Worm (Caenorhabditis elegans) whole organism, L3 larva: ENCODE data around the gene tasp-1.

ENCODE experiments used
- R02D3.7 ChIP-seq: fragments of 150-350 bp; optimal IDR thresholded peaks from 2 replicates; lab custom pipeline; 2014; ENCODE audit warnings: missing biosample characterization, missing genetic modification characterization
- ZK546.5 ChIP-seq: sonication (generic microtip); optimal IDR thresholded peaks from 2 replicates; lab custom pipeline; 2017; ENCODE audit warnings: missing biosample characterization, missing genetic modification characterization
- aly-2 ChIP-seq: fragments of 150-350 bp; optimal IDR thresholded peaks from 2 replicates; lab custom pipeline; 2014; ENCODE audit warnings: missing biosample characterization, missing genetic modification characterization
- ama-1 ChIP-seq: fragments of 150-350 bp; optimal IDR thresholded peaks from 2 replicates; lab custom pipeline; 2018
- ceh-16 ChIP-seq: sonication (generic microtip); optimal IDR thresholded peaks from 2 replicates; lab custom pipeline; 2017; ENCODE audit warnings: missing biosample characterization, missing genetic modification characterization
- ceh-28 ChIP-seq: fragments of 150-350 bp; optimal IDR thresholded peaks from 2 replicates; lab custom pipeline; 2014; ENCODE audit warnings: missing biosample characterization, missing genetic modification reagents, missing genetic modification characterization
- ceh-82 ChIP-seq: fragments of 150-350 bp; optimal IDR thresholded peaks from 2 replicates; lab custom pipeline; 2014; ENCODE audit warnings: missing biosample characterization, missing genetic modification characterization
- daf-12 ChIP-seq: fragments of 150-350 bp; optimal IDR thresholded peaks from 2 replicates; lab custom pipeline; 2014; ENCODE audit warnings: missing biosample characterization, missing genetic modification reagents, missing genetic modification characterization
- egl-27 ChIP-seq: sonication (generic microtip); optimal IDR thresholded peaks from 4 replicates; lab custom pipeline; 2017; ENCODE audit warnings: missing biosample characterization, missing genetic modification reagents, missing genetic modification characterization
- elt-1 ChIP-seq: fragments of 150-350 bp; optimal IDR thresholded peaks from 2 replicates; lab custom pipeline; 2014; ENCODE audit warnings: missing biosample characterization, missing genetic modification characterization
- elt-2 ChIP-seq: sonication (generic microtip); optimal IDR thresholded peaks from 2 replicates; lab custom pipeline; 2016; ENCODE audit warnings: missing genetic modification reagents, mild to moderate bottlenecking, missing genetic modification characterization, missing compliant biosample characterization
- elt-3 ChIP-seq, 3 experiments: fragments of 150-350 bp in 1 of 3; sonication (generic microtip) in 2 of 3; optimal IDR thresholded peaks; 2 replicates in 2 of 3; 4 replicates in 1 of 3; lab custom pipeline; 2014 to 2017; ENCODE audit warnings: missing biosample characterization in 3 of 3, missing genetic modification characterization in 3 of 3
- eor-1 ChIP-seq, 2 experiments: fragments of 150-350 bp; optimal IDR thresholded peaks; 2 replicates each; lab custom pipeline; 2014 to 2018; ENCODE audit warnings: missing biosample characterization in 2 of 2, missing genetic modification characterization in 2 of 2
- fkh-2 ChIP-seq: fragments of 150-350 bp; optimal IDR thresholded peaks from 2 replicates; lab custom pipeline; 2014; ENCODE audit warnings: missing biosample characterization, missing genetic modification reagents, missing genetic modification characterization
- hmg-11 ChIP-seq: sonication (generic microtip); optimal IDR thresholded peaks from 2 replicates; lab custom pipeline; 2016; ENCODE audit warnings: missing genetic modification characterization, missing compliant biosample characterization
- jun-1 ChIP-seq: fragments of 150-350 bp; optimal IDR thresholded peaks from 2 replicates; lab custom pipeline; 2014; ENCODE audit warnings: missing biosample characterization, missing genetic modification reagents, missing genetic modification characterization
- lin-15B ChIP-seq: fragments of 150-350 bp; optimal IDR thresholded peaks from 2 replicates; lab custom pipeline; 2014; ENCODE audit warnings: missing biosample characterization, missing genetic modification characterization
- lin-39 ChIP-seq: fragments of 150-350 bp; optimal IDR thresholded peaks from 2 replicates; lab custom pipeline; 2018; ENCODE audit warnings: missing biosample characterization, missing genetic modification reagents, missing genetic modification characterization
- lsy-12 ChIP-seq: sonication (generic microtip); optimal IDR thresholded peaks from 2 replicates; lab custom pipeline; 2016; ENCODE audit warnings: mild to moderate bottlenecking, missing genetic modification characterization, missing compliant biosample characterization
- mdl-1 ChIP-seq: fragments of 150-350 bp; optimal IDR thresholded peaks from 2 replicates; lab custom pipeline; 2014; ENCODE audit warnings: missing biosample characterization, missing genetic modification characterization
- mml-1 ChIP-seq: fragments of 150-350 bp; sonication (generic microtip); optimal IDR thresholded peaks from 3 replicates; lab custom pipeline; 2014; ENCODE audit warnings: missing biosample characterization, missing genetic modification characterization
- nfya-1 ChIP-seq: sonication (generic microtip); optimal IDR thresholded peaks from 2 replicates; lab custom pipeline; 2017; ENCODE audit warnings: missing genetic modification characterization, mild to moderate bottlenecking, missing compliant biosample characterization, antibody characterized with exemption, moderate library complexity; ENCODE audit not compliant: insufficient read depth
- nhr-12 ChIP-seq: fragments of 150-350 bp; optimal IDR thresholded peaks from 2 replicates; lab custom pipeline; 2014; ENCODE audit warnings: missing biosample characterization, missing genetic modification characterization
- nhr-23 ChIP-seq: fragments of 150-350 bp; optimal IDR thresholded peaks from 2 replicates; lab custom pipeline; 2014; ENCODE audit warnings: missing biosample characterization, missing genetic modification reagents, missing genetic modification characterization
- nhr-237 ChIP-seq: fragments of 150-350 bp; optimal IDR thresholded peaks from 2 replicates; lab custom pipeline; 2014; ENCODE audit warnings: missing biosample characterization, missing genetic modification characterization
- nhr-25 ChIP-seq: sonication (generic microtip); optimal IDR thresholded peaks from 2 replicates; lab custom pipeline; 2017; ENCODE audit warnings: missing biosample characterization, missing genetic modification characterization
- nhr-43 ChIP-seq: sonication (generic microtip); optimal IDR thresholded peaks from 2 replicates; lab custom pipeline; 2016; ENCODE audit warnings: mild to moderate bottlenecking, missing genetic modification characterization, missing compliant biosample characterization; ENCODE audit not compliant: poor library complexity, severe bottlenecking
- nhr-76 ChIP-seq: fragments of 150-350 bp; sonication (generic microtip); optimal IDR thresholded peaks from 5 replicates; lab custom pipeline; 2014; ENCODE audit warnings: missing biosample characterization, missing genetic modification characterization
- nhr-77 ChIP-seq: fragments of 150-350 bp; optimal IDR thresholded peaks from 2 replicates; lab custom pipeline; 2014; ENCODE audit warnings: missing biosample characterization, missing genetic modification characterization
- pha-4 ChIP-seq: fragments of 150-350 bp; optimal IDR thresholded peaks from 2 replicates; lab custom pipeline; 2014; ENCODE audit warnings: missing biosample characterization, missing genetic modification reagents, missing genetic modification characterization
- skn-1 ChIP-seq: fragments of 150-350 bp; optimal IDR thresholded peaks from 2 replicates; lab custom pipeline; 2014; ENCODE audit warnings: missing biosample characterization, missing genetic modification characterization
- unc-39 ChIP-seq: sonication (generic microtip); optimal IDR thresholded peaks from 4 replicates; lab custom pipeline; 2017; ENCODE audit warnings: missing biosample characterization, missing genetic modification characterization
- unc-62 ChIP-seq: fragments of 150-350 bp; sonication (generic microtip); optimal IDR thresholded peaks from 4 replicates; lab custom pipeline; 2014; ENCODE audit warnings: missing biosample characterization, missing genetic modification reagents, missing genetic modification characterization
- zag-1 ChIP-seq: fragments of 150-350 bp; optimal IDR thresholded peaks from 2 replicates; lab custom pipeline; 2014; ENCODE audit warnings: missing biosample characterization, missing genetic modification characterization
- ztf-4 ChIP-seq: fragments of 150-350 bp; optimal IDR thresholded peaks from 2 replicates; lab custom pipeline; 2014; ENCODE audit warnings: missing biosample characterization, missing genetic modification characterization

The tasp-1 gene

DNA sequence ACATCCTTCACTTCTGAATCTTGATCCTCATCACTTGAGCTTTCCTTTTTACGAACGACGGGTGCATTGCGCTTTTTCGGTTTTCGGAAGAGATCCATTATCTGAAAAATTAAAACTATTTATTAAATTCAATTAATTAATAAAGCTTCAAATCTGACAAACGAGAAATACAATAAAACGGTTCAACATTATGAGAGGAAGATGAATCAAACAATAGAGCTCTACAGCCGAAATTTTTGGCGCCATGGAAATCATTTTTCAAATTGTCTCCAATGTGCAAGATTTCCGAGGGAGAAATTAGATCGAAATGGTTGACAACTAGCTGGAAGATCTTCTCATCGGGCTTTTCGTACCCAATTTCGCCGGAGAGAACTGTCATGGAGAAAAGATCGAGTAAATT is 1.6 kb upstream of the tasp-1 start, which contains the start of gene rnf-113:
TSS of gene rnf-113 (minus strand) at position 101 of the 400 bp plus-strand sequence.
- TF ChIP-seq aly-2 (tag; lab: Kevin White, UChicago) (no peak), lin-39 (no peak), unc-39 (tag; lab: Kevin White, UChicago) (no peak), zag-1 (tag; lab: Kevin White, UChicago) (no peak), nhr-23 (tag; lab: Kevin White, UChicago) (no peak), nhr-25 (tag; lab: Kevin White, UChicago) (no peak), nfya-1 (tag; lab: Kevin White, UChicago) (no peak)

DNA sequence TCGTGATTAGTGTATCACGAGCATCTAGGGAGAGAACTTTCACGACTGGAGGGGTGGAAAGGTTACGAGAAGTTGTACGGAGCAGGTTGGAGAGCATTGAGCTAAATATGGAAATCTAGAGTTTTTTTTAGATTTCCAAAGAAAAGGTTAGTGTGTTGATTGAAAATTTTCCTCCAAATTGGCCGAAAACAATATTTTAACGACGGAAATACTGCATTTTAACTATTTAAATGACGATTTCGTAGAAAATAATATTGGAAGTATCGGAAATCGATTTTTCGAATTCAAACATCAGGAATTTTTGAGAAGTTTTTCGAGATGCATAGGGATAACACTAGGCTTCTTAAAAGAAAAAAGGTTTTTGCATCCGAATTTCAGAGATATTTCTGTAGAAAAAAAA is 685 bp upstream of the tasp-1 start, which contains the start of gene K01G5.10:
TSS of gene K01G5.10 (minus strand) at position 101 of the 400 bp plus-strand sequence.
- TF ChIP-seq mdl-1 (tag; lab: Kevin White, UChicago) (no peak), ceh-82 (no peak), nhr-76 (no peak), elt-3 (tag; optimal IDR thresholded peaks at IDR 0.05; lab: Kevin White, UChicago) (no peak), egl-27 (tag; lab: Kevin White, UChicago) (no peak), nhr-23 (tag; lab: Kevin White, UChicago) (no peak), lin-15B (tag; lab: Kevin White, UChicago) (no peak), mml-1 (tag; lab: Kevin White, UChicago) (no peak), jun-1 (tag; lab: Kevin White, UChicago) (no peak), skn-1 (tag; lab: Kevin White, UChicago) (no peak), hmg-11 (tag; lab: Kevin White, UChicago) (no peak), R02D3.7 (no peak), fkh-2 (tag; lab: Kevin White, UChicago) (no peak), ceh-16 (tag; lab: Kevin White, UChicago) (no peak)

DNA sequence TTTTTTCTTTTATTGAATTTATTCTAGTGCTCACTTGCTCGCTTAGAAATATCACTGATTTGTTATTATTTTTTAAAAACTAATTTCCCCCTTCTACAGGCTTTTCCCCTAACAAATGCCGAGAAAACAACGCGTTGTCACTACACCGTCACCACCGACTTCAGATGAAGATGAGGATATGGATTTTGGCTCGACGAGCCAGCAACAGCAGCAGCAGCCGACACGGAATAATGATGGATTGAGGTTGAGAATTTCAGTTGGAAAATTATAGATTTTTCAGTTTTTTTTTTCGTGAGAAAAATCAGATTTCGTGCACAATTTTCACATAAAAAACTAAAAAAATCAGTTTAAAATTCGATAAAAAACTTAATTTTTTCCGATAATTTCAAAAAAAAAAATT is 3.9 kb downstream of the tasp-1 start, which contains the start of gene dpy-28:
TSS of gene dpy-28 (plus strand) at position 100 of the 400 bp plus-strand sequence.
- TF ChIP-seq lsy-12 (tag; lab: Kevin White, UChicago) (peak; percentile 23), lin-39 (no peak), nhr-43 (no peak), fkh-2 (tag; lab: Kevin White, UChicago) (no peak), hmg-11 (tag; lab: Kevin White, UChicago) (no peak), ceh-28 (tag; lab: Kevin White, UChicago) (no peak), elt-1 (tag; lab: Kevin White, UChicago) (no peak), ama-1 (lab: Kevin White, UChicago) (peak; percentile 66), nfya-1 (tag; lab: Kevin White, UChicago) (no peak), ceh-16 (tag; lab: Kevin White, UChicago) (no peak), mml-1 (tag; lab: Kevin White, UChicago) (no peak), nhr-23 (tag; lab: Kevin White, UChicago) (no peak), unc-62 (GFP tag; lab: Kevin White, UChicago) (no peak), unc-39 (tag; lab: Kevin White, UChicago) (no peak), elt-2 (tag; lab: Kevin White, UChicago) (peak; percentile 5)

DNA sequence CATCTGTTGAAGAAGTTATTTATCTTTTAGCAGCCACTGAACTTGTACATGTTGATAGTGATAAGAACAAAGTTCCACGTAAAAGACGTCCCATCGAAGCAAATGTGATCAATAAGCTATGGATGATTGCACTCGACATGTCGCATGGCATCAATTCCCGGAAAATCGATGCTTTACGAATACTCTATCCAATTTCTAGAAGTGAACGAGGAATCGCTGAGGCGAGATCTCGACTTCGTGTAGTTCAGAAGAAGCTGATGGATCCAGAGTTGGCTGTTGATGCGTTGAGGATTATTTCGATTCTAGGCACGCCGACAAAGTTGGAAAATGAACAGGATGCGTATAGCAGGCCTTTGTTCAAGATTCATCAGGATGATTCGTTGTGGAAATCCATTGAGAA is 10.6 kb downstream of the tasp-1 start:
- TF ChIP-seq nhr-77 (tag; lab: Kevin White, UChicago) (no peak), nfya-1 (tag; lab: Kevin White, UChicago) (no peak), zag-1 (tag; lab: Kevin White, UChicago) (no peak), hmg-11 (tag; lab: Kevin White, UChicago) (no peak), aly-2 (tag; lab: Kevin White, UChicago) (no peak), nhr-237 (tag; lab: Kevin White, UChicago) (no peak), fkh-2 (tag; lab: Kevin White, UChicago) (no peak), mml-1 (tag; lab: Kevin White, UChicago) (no peak), nhr-23 (tag; lab: Kevin White, UChicago) (no peak), eor-1 (tag; optimal IDR thresholded peaks at IDR 0.05; lab: Kevin White, UChicago) (no peak), daf-12 (tag; lab: Kevin White, UChicago) (no peak), elt-2 (tag; lab: Kevin White, UChicago) (no peak), egl-27 (tag; lab: Kevin White, UChicago) (no peak), pha-4 (tag; lab: Kevin White, UChicago) (no peak), mdl-1 (tag; lab: Kevin White, UChicago) (no peak), ama-1 (lab: Kevin White, UChicago) (no peak), nhr-12 (tag; lab: Kevin White, UChicago) (no peak), ztf-4 (tag; lab: Kevin White, UChicago) (no peak), ZK546.5 (tag; lab: Kevin White, UChicago) (no peak), ceh-16 (tag; lab: Kevin White, UChicago) (no peak)
